Worm (Caenorhabditis elegans) whole organism, mixed stage, embryonic: ENCODE results near the gene srz-11.
A peak's percentile ranks its signal among the peaks of the same experiment; 100 is the strongest.

Experiments
- M03D4.4 ChIP-seq: sonication (generic microtip); optimal IDR thresholded peaks from 2 replicates; lab custom pipeline; 2017; ENCODE audit warnings: mild to moderate bottlenecking, missing genetic modification characterization, missing compliant biosample characterization
- bed-3 ChIP-seq: fragments of 200-800 bp; sonication (Bioruptor generic); optimal IDR thresholded peaks from 3 replicates; lab custom pipeline; 2018; ENCODE audit warnings: mild to moderate bottlenecking, missing genetic modification characterization, moderate library complexity, missing compliant biosample characterization
- blmp-1 ChIP-seq: fragments of 150-350 bp; optimal IDR thresholded peaks from 2 replicates; lab custom pipeline; 2014; ENCODE audit warnings: missing biosample characterization, missing genetic modification characterization
- ceh-39 ChIP-seq: fragments of 150-350 bp; optimal IDR thresholded peaks from 2 replicates; lab custom pipeline; 2014; ENCODE audit warnings: missing biosample characterization, missing genetic modification characterization
- ceh-43 ChIP-seq: fragments of 200-800 bp; sonication (Bioruptor generic); optimal IDR thresholded peaks from 2 replicates; lab custom pipeline; 2018; ENCODE audit warnings: mild to moderate bottlenecking, missing genetic modification characterization, moderate library complexity, missing compliant biosample characterization
- ceh-83 ChIP-seq: fragments of 200-800 bp; sonication (Bioruptor generic); optimal IDR thresholded peaks from 2 replicates; lab custom pipeline; 2018; ENCODE audit warnings: mild to moderate bottlenecking, missing genetic modification characterization, missing compliant biosample characterization
- ces-1 ChIP-seq: fragments of 150-350 bp; optimal IDR thresholded peaks from 2 replicates; lab custom pipeline; 2014; ENCODE audit warnings: missing biosample characterization, missing genetic modification reagents, missing genetic modification characterization
- cnd-1 ChIP-seq: fragments of 200-800 bp; sonication (Bioruptor generic); optimal IDR thresholded peaks from 2 replicates; lab custom pipeline; 2018; ENCODE audit warnings: mild to moderate bottlenecking, missing genetic modification characterization, missing compliant biosample characterization
- drap-1 ChIP-seq: fragments of 200-800 bp; sonication (Bioruptor generic); optimal IDR thresholded peaks from 3 replicates; lab custom pipeline; 2018; ENCODE audit warnings: mild to moderate bottlenecking, missing genetic modification characterization, missing compliant biosample characterization
- elt-1 ChIP-seq: sonication (generic microtip); optimal IDR thresholded peaks from 2 replicates; lab custom pipeline; 2017; ENCODE audit warnings: missing genetic modification characterization, mild to moderate bottlenecking, missing compliant biosample characterization, antibody characterized with exemption, moderate library complexity, borderline replicate concordance; ENCODE audit not compliant: insufficient read depth
- elt-3 ChIP-seq: fragments of 150-350 bp; optimal IDR thresholded peaks from 2 replicates; lab custom pipeline; 2014; ENCODE audit warnings: missing biosample characterization, missing genetic modification characterization
- flh-1 ChIP-seq: fragments of 200-800 bp; sonication (Bioruptor generic); optimal IDR thresholded peaks from 2 replicates; lab custom pipeline; 2018; ENCODE audit warnings: mild to moderate bottlenecking, missing genetic modification characterization, moderate library complexity, missing compliant biosample characterization
- ham-2 ChIP-seq: fragments of 200-800 bp; sonication (Bioruptor generic); optimal IDR thresholded peaks from 2 replicates; lab custom pipeline; 2018; ENCODE audit warnings: mild to moderate bottlenecking, missing genetic modification characterization, missing compliant biosample characterization
- hlh-1 ChIP-seq: fragments of 150-350 bp; optimal IDR thresholded peaks from 2 replicates; lab custom pipeline; 2014; ENCODE audit warnings: missing biosample characterization, missing genetic modification reagents, missing genetic modification characterization
- lin-13 ChIP-seq: fragments of 150-350 bp; optimal IDR thresholded peaks from 2 replicates; lab custom pipeline; 2014; ENCODE audit warnings: missing biosample characterization, missing genetic modification characterization
- lin-32 ChIP-seq: fragments of 200-800 bp; sonication (Bioruptor generic); optimal IDR thresholded peaks from 2 replicates; lab custom pipeline; 2018; ENCODE audit warnings: mild to moderate bottlenecking, missing genetic modification characterization, missing compliant biosample characterization
- lsy-2 ChIP-seq: fragments of 150-350 bp; optimal IDR thresholded peaks from 2 replicates; lab custom pipeline; 2014; ENCODE audit warnings: missing biosample characterization, missing genetic modification characterization
- mab-5 ChIP-seq: fragments of 150-350 bp; optimal IDR thresholded peaks from 2 replicates; lab custom pipeline; 2014; ENCODE audit warnings: missing biosample characterization, missing genetic modification characterization
- mep-1 ChIP-seq: fragments of 150-350 bp; optimal IDR thresholded peaks from 2 replicates; lab custom pipeline; 2017; ENCODE audit warnings: missing biosample characterization, missing genetic modification reagents, missing genetic modification characterization, inconsistent platforms
- mls-2 ChIP-seq: sonication (generic microtip); optimal IDR thresholded peaks from 2 replicates; lab custom pipeline; 2016; ENCODE audit warnings: mild to moderate bottlenecking, missing genetic modification characterization, moderate library complexity, missing compliant biosample characterization
- nhr-12 ChIP-seq: fragments of 150-350 bp; optimal IDR thresholded peaks from 2 replicates; lab custom pipeline; 2014; ENCODE audit warnings: missing biosample characterization, missing genetic modification characterization
- nhr-2 ChIP-seq: fragments of 150-350 bp; optimal IDR thresholded peaks from 2 replicates; lab custom pipeline; 2014; ENCODE audit warnings: missing biosample characterization, missing genetic modification characterization
- nhr-237 ChIP-seq: fragments of 150-350 bp; optimal IDR thresholded peaks from 2 replicates; lab custom pipeline; 2014; ENCODE audit warnings: missing biosample characterization, missing genetic modification characterization
- nhr-28 ChIP-seq: fragments of 150-350 bp; optimal IDR thresholded peaks from 2 replicates; lab custom pipeline; 2014; ENCODE audit warnings: missing biosample characterization, missing genetic modification characterization
- nhr-76 ChIP-seq: sonication (generic microtip); optimal IDR thresholded peaks from 2 replicates; lab custom pipeline; 2017; ENCODE audit warnings: missing biosample characterization, missing genetic modification characterization
- pha-4 ChIP-seq: fragments of 150-350 bp; optimal IDR thresholded peaks from 2 replicates; lab custom pipeline; 2018; ENCODE audit warnings: missing biosample characterization, missing genetic modification reagents, missing genetic modification characterization
- sem-2 ChIP-seq: fragments of 200-800 bp; sonication (Bioruptor generic); optimal IDR thresholded peaks from 2 replicates; lab custom pipeline; 2018; ENCODE audit warnings: mild to moderate bottlenecking, missing genetic modification characterization, missing compliant biosample characterization
- snpc-4 ChIP-seq: fragments of 150-350 bp; optimal IDR thresholded peaks from 2 replicates; lab custom pipeline; 2014; ENCODE audit warnings: missing biosample characterization, missing genetic modification characterization
- sptf-1 ChIP-seq: sonication (generic microtip); optimal IDR thresholded peaks from 2 replicates; lab custom pipeline; 2017; ENCODE audit warnings: mild to moderate bottlenecking, missing genetic modification characterization, moderate library complexity, missing compliant biosample characterization
- tbx-8 ChIP-seq: fragments of 200-800 bp; sonication (Bioruptor generic); optimal IDR thresholded peaks from 2 replicates; lab custom pipeline; 2018; ENCODE audit warnings: mild to moderate bottlenecking, missing genetic modification characterization, moderate library complexity, missing compliant biosample characterization
- unc-120 ChIP-seq: sonication (generic microtip); optimal IDR thresholded peaks from 2 replicates; lab custom pipeline; 2017; ENCODE audit warnings: missing genetic modification characterization, missing compliant biosample characterization; ENCODE audit not compliant: poor library complexity, severe bottlenecking
- unc-39 ChIP-seq: fragments of 150-350 bp; optimal IDR thresholded peaks from 2 replicates; lab custom pipeline; 2014; ENCODE audit warnings: missing biosample characterization, missing genetic modification characterization
- unc-62 ChIP-seq: fragments of 150-350 bp; optimal IDR thresholded peaks from 2 replicates; lab custom pipeline; 2014; ENCODE audit warnings: missing biosample characterization, missing genetic modification reagents, missing genetic modification characterization
- zip-8 ChIP-seq: fragments of 150-350 bp; optimal IDR thresholded peaks from 2 replicates; lab custom pipeline; 2014; ENCODE audit warnings: missing biosample characterization, missing genetic modification characterization
- ztf-11 ChIP-seq: fragments of 150-350 bp; optimal IDR thresholded peaks from 2 replicates; lab custom pipeline; 2014; ENCODE audit warnings: missing biosample characterization, missing genetic modification characterization

The srz-11 gene

DNA sequence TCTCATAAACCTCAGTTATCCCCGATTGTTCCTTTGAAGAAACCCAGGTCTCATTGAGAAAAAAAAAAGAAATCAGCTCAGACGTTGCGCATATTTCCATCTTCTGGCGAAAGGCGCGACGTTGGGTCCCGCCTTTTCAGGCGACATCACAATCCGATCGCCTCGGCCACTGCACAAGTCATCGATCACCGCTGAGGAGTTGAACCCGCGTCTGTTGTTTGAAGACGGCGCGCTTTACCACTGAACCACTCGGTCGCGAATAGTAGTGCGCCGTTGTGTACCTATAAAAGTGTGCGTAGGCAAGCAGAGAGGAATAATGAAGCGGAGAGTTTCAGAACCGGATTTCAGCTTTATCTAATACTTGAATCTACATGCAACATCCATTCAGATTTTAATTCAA is 28.0 kb downstream of the srz-11 start, which contains the start of gene Y75B12B.11:
Y75B12B.11 (plus strand) TSS at position 394 of the 400 bp plus-strand sequence.
- TF ChIP-seq tbx-8 (GFP tag; lab: Kevin White, UChicago), result peak; percentile 88
- TF ChIP-seq unc-62 (GFP tag; lab: Kevin White, UChicago), result peak; percentile 24
- no peak for TF ChIP-seq nhr-2
- TF ChIP-seq sem-2, result peak; percentile 84
- peak; percentile 61 for TF ChIP-seq lin-13
- peak; percentile 1 for TF ChIP-seq ztf-11 (tag; lab: Kevin White, UChicago)
- TF ChIP-seq flh-1 (GFP tag; lab: Kevin White, UChicago), result peak; percentile 77
- TF ChIP-seq elt-3 (tag; lab: Kevin White, UChicago), result no peak
- peak; percentile 93 for TF ChIP-seq ceh-83
- peak; percentile 94 for TF ChIP-seq cnd-1 (tag; lab: Kevin White, UChicago)
- TF ChIP-seq ceh-39 (tag; lab: Kevin White, UChicago), result no peak
- TF ChIP-seq blmp-1 (tag; lab: Kevin White, UChicago), result no peak
- no peak for TF ChIP-seq zip-8 (tag; lab: Kevin White, UChicago)
- peak; percentile 52 for TF ChIP-seq lsy-2
- TF ChIP-seq ces-1 (GFP tag; lab: Kevin White, UChicago), result no peak
- peak; percentile 81 for TF ChIP-seq ham-2 (GFP tag; lab: Kevin White, UChicago)
- TF ChIP-seq mep-1 (tag; lab: Kevin White, UChicago), result peak; percentile 47
- peak; percentile 83 for TF ChIP-seq lin-32 (GFP tag; lab: Kevin White, UChicago)
- no peak for TF ChIP-seq unc-39
- TF ChIP-seq drap-1 (GFP tag; lab: Kevin White, UChicago), result peak; percentile 99
- TF ChIP-seq nhr-76 (tag; lab: Kevin White, UChicago), result no peak
- TF ChIP-seq M03D4.4 (tag; lab: Kevin White, UChicago), result peak; percentile 90
- TF ChIP-seq hlh-1 (tag; lab: Kevin White, UChicago), result peak; percentile 28
- TF ChIP-seq unc-120 (tag; lab: Kevin White, UChicago), result peak; percentile 94
- no peak for TF ChIP-seq nhr-237 (tag; lab: Kevin White, UChicago)
- peak; percentile 93 for TF ChIP-seq mls-2 (tag; lab: Kevin White, UChicago)
- peak; percentile 75 for TF ChIP-seq pha-4 (tag; lab: Kevin White, UChicago)
- no peak for TF ChIP-seq elt-1 (tag; lab: Kevin White, UChicago)
- TF ChIP-seq ceh-43 (GFP tag; lab: Kevin White, UChicago), result peak; percentile 84
- no peak for TF ChIP-seq snpc-4
- no peak for TF ChIP-seq nhr-12 (tag; lab: Kevin White, UChicago)
- peak; percentile 93 for TF ChIP-seq sptf-1 (tag; lab: Kevin White, UChicago)
- TF ChIP-seq bed-3 (GFP tag; lab: Kevin White, UChicago), result peak; percentile 76
- no peak for TF ChIP-seq nhr-28 (tag; lab: Kevin White, UChicago)
- peak; percentile 26 for TF ChIP-seq mab-5 (tag; lab: Kevin White, UChicago)

DNA sequence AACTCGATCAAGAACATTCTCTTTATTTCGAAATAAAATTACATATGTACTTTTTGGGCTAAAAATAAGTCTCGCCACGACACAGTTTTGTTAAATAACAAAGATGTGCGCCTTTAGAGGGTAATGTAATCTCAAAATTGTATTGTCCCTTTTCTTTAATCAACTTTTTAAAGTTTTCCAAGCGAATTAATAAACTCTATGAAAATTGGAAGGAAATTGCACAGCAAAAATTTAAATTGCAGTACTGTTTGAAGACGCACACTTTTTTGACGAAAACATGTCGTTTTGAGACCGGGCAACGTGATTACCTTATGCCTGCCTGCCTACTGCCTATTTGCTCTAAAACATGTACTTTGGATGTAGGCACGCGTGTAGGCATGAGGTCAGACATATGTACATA is 29.1 kb downstream of the srz-11 start:
- no peak for TF ChIP-seq tbx-8 (GFP tag; lab: Kevin White, UChicago)
- no peak for TF ChIP-seq elt-3 (tag; lab: Kevin White, UChicago)
- TF ChIP-seq lin-32 (GFP tag; lab: Kevin White, UChicago), result no peak
- no peak for TF ChIP-seq nhr-76 (tag; lab: Kevin White, UChicago)
- TF ChIP-seq ceh-83, result no peak
- TF ChIP-seq nhr-2, result no peak
- no peak for TF ChIP-seq blmp-1 (tag; lab: Kevin White, UChicago)

DNA sequence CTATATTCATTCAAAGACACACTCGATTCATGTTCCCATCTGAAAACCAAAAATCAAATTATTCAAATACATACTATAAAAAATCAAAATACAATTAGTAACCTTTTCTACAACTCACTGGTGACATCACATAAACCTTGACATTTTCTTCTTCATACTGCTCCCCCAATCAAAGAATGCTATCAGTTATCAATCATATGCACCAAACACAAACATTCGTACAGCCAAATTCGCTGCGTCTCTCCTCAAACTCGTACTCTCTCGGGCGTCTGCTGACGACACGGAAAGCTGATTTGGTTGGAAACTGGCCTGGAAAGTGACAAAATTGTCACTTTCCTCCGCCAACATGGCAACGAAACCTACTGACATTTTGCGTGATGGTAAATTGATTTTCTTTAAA is 29.5 kb downstream of the srz-11 start, which contains the start of gene plc-2:
plc-2 (plus strand) TSS at position 196 of the 400 bp plus-strand sequence.
- no peak for TF ChIP-seq nhr-12 (tag; lab: Kevin White, UChicago)
- no peak for TF ChIP-seq mab-5 (tag; lab: Kevin White, UChicago)
- no peak for TF ChIP-seq sptf-1 (tag; lab: Kevin White, UChicago)
- no peak for TF ChIP-seq elt-1 (tag; lab: Kevin White, UChicago)
- no peak for TF ChIP-seq lin-32 (GFP tag; lab: Kevin White, UChicago)
- TF ChIP-seq lsy-2, result no peak
- no peak for TF ChIP-seq pha-4 (tag; lab: Kevin White, UChicago)
- no peak for TF ChIP-seq lin-13
- no peak for TF ChIP-seq unc-39
- no peak for TF ChIP-seq nhr-28 (tag; lab: Kevin White, UChicago)
- TF ChIP-seq mep-1 (tag; lab: Kevin White, UChicago), result no peak
- no peak for TF ChIP-seq unc-120 (tag; lab: Kevin White, UChicago)
